Fruit fly (Drosophila melanogaster) whole organism, embryonic: ENCODE results near the gene cass.

Source experiments
- Adf1 ChIP-seq: fragments of 200-800 bp; sonication (Bioruptor generic); IDR thresholded peaks from 2 replicates; pipeline ENCODE4 v1.3.6; 2022; ENCODE audit warnings: missing biosample characterization, missing genetic modification characterization
- Bdp1 ChIP-seq: fragments of 200-800 bp; sonication (Bioruptor generic); optimal IDR thresholded peaks from 3 replicates; lab custom pipeline; 2016; ENCODE audit warnings: missing biosample characterization, missing genetic modification characterization
- CG10431 ChIP-seq: fragments of 200-800 bp; sonication (Bioruptor generic); optimal IDR thresholded peaks from 3 replicates; lab custom pipeline; 2018; ENCODE audit warnings: missing biosample characterization, mild to moderate bottlenecking, missing genetic modification characterization
- CG10543 ChIP-seq: fragments of 200-800 bp; sonication (Bioruptor generic); optimal IDR thresholded peaks from 3 replicates; lab custom pipeline; 2017; ENCODE audit warnings: missing biosample characterization, mild to moderate bottlenecking, missing genetic modification characterization, moderate library complexity
- CG12071 ChIP-seq: fragments of 200-800 bp; sonication (Bioruptor generic); optimal IDR thresholded peaks from 3 replicates; lab custom pipeline; 2018; ENCODE audit warnings: missing biosample characterization, mild to moderate bottlenecking, missing genetic modification characterization
- CG14441 ChIP-seq: fragments of 200-800 bp; sonication (Bioruptor generic); IDR thresholded peaks from 2 replicates; pipeline ENCODE4 v1.3.6; 2022; ENCODE audit warnings: missing biosample characterization, missing genetic modification characterization
- CG15073 ChIP-seq: fragments of 200-800 bp; sonication (Bioruptor generic); optimal IDR thresholded peaks from 2 replicates; lab custom pipeline; 2016; ENCODE audit warnings: missing biosample characterization, missing genetic modification characterization
- CG1603 ChIP-seq: fragments of 200-800 bp; sonication (Bioruptor generic); optimal IDR thresholded peaks from 2 replicates; lab custom pipeline; 2019; ENCODE audit warnings: missing biosample characterization, mild to moderate bottlenecking, missing genetic modification characterization, moderate library complexity
- CG17802 ChIP-seq: fragments of 200-800 bp; sonication (Bioruptor generic); optimal IDR thresholded peaks from 2 replicates; lab custom pipeline; 2018; ENCODE audit warnings: missing biosample characterization, mild to moderate bottlenecking, missing genetic modification characterization, moderate library complexity
- CG18262 ChIP-seq: fragments of 200-800 bp; optimal IDR thresholded peaks from 3 replicates; lab custom pipeline; 2019; ENCODE audit warnings: missing biosample characterization, mild to moderate bottlenecking, missing genetic modification characterization, moderate library complexity
- CG18764 ChIP-seq: fragments of 200-800 bp; sonication (Bioruptor generic); optimal IDR thresholded peaks from 3 replicates; lab custom pipeline; 2016; ENCODE audit warnings: missing biosample characterization, missing genetic modification characterization
- CG30431 ChIP-seq: fragments of 200-800 bp; sonication (Bioruptor generic); optimal IDR thresholded peaks from 2 replicates; lab custom pipeline; 2017; ENCODE audit warnings: missing biosample characterization, missing genetic modification characterization
- CG42726 ChIP-seq: fragments of 200-800 bp; sonication (Bioruptor generic); IDR thresholded peaks from 2 replicates; pipeline ENCODE4 v1.3.6; 2022; ENCODE audit warnings: missing biosample characterization, missing genetic modification characterization; ENCODE audit not compliant: partially characterized antibody
- CG4617 ChIP-seq: fragments of 200-800 bp; sonication (Bioruptor generic); optimal IDR thresholded peaks from 3 replicates; lab custom pipeline; 2016; ENCODE audit warnings: missing biosample characterization, missing genetic modification characterization, borderline replicate concordance
- CG4854 ChIP-seq: fragments of 200-800 bp; sonication (Bioruptor generic); optimal IDR thresholded peaks from 2 replicates; lab custom pipeline; 2016; ENCODE audit warnings: missing biosample characterization, missing genetic modification characterization, inconsistent platforms
- CG6654 ChIP-seq: fragments of 200-800 bp; sonication (Bioruptor generic); optimal IDR thresholded peaks from 2 replicates; lab custom pipeline; 2017; ENCODE audit warnings: missing biosample characterization, mild to moderate bottlenecking, missing genetic modification characterization
- CG7928 ChIP-seq: fragments of 200-800 bp; sonication (Bioruptor generic); optimal IDR thresholded peaks from 2 replicates; lab custom pipeline; 2017; ENCODE audit warnings: missing biosample characterization, mild to moderate bottlenecking, missing genetic modification characterization
- CG8281 ChIP-seq: fragments of 200-800 bp; sonication (Bioruptor generic); optimal IDR thresholded peaks from 2 replicates; lab custom pipeline; 2018; ENCODE audit warnings: missing biosample characterization, mild to moderate bottlenecking, missing genetic modification characterization, moderate library complexity
- CG8478 ChIP-seq: fragments of >200 bp; optimal IDR thresholded peaks from 2 replicates; lab custom pipeline; 2018
- CHES-1-like ChIP-seq: fragments of 200-800 bp; sonication (Bioruptor generic); optimal IDR thresholded peaks from 2 replicates; lab custom pipeline; 2016; ENCODE audit warnings: missing biosample characterization, missing genetic modification characterization
- E2f1 ChIP-seq: fragments of 200-800 bp; sonication (Bioruptor generic); IDR thresholded peaks from 2 replicates; pipeline ENCODE4 v1.3.6; 2022; ENCODE audit warnings: missing biosample characterization, missing genetic modification characterization
- HmgZ ChIP-seq: fragments of 200-800 bp; sonication (Bioruptor generic); optimal IDR thresholded peaks from 2 replicates; lab custom pipeline; 2018; ENCODE audit warnings: missing biosample characterization, mild to moderate bottlenecking, missing genetic modification characterization
- Hr3 ChIP-seq: fragments of 200-800 bp; sonication (Bioruptor generic); optimal IDR thresholded peaks from 3 replicates; lab custom pipeline; 2016; ENCODE audit warnings: missing biosample characterization, missing genetic modification characterization
- Nf-YB ChIP-seq: fragments of 200-800 bp; sonication (Bioruptor generic); optimal IDR thresholded peaks from 3 replicates; lab custom pipeline; 2019; ENCODE audit warnings: missing biosample characterization, mild to moderate bottlenecking, missing genetic modification characterization, moderate library complexity
- Ptx1 ChIP-seq: fragments of 200-800 bp; sonication (Bioruptor generic); IDR thresholded peaks from 2 replicates; pipeline ENCODE4 v1.3.6; 2022; ENCODE audit warnings: missing biosample characterization, missing genetic modification characterization
- Ravus ChIP-seq: fragments of 200-800 bp; sonication (Bioruptor generic); IDR thresholded peaks from 2 replicates; pipeline ENCODE4 v1.3.6; 2022; ENCODE audit warnings: missing biosample characterization, missing genetic modification characterization
- Rx ChIP-seq: fragments of 200-800 bp; sonication (Bioruptor generic); IDR thresholded peaks from 2 replicates; pipeline ENCODE4 v1.3.6; 2022; ENCODE audit warnings: missing biosample characterization, missing genetic modification characterization
- Scr ChIP-seq: fragments of 200-800 bp; sonication (Bioruptor generic); IDR thresholded peaks from 2 replicates; pipeline ENCODE4 v1.3.6; 2022; ENCODE audit warnings: missing biosample characterization, missing genetic modification characterization; ENCODE audit not compliant: partially characterized antibody
- Stat92E ChIP-seq, 3 experiments: fragments of >200 bp in 2 of 3; fragments of 200-800 bp in 1 of 3; sonication (Bioruptor generic) in 1 of 3; optimal IDR thresholded peaks; 2 replicates each; lab custom pipeline; 2017 to 2019; ENCODE audit warnings: missing biosample characterization in 3 of 3, missing genetic modification characterization in 3 of 3, mild to moderate bottlenecking in 1 of 3, moderate library complexity in 1 of 3
- al ChIP-seq: fragments of 200-800 bp; sonication (Bioruptor generic); IDR thresholded peaks from 2 replicates; pipeline ENCODE4 v1.3.6; 2022; ENCODE audit warnings: missing biosample characterization, missing genetic modification characterization
- ato ChIP-seq: fragments of 200-800 bp; sonication (Bioruptor generic); IDR thresholded peaks from 2 replicates; pipeline ENCODE4 v1.3.6; 2022; ENCODE audit warnings: missing biosample characterization, missing genetic modification characterization; ENCODE audit not compliant: partially characterized antibody
- caup ChIP-seq: fragments of 200-800 bp; sonication (Bioruptor generic); optimal IDR thresholded peaks from 3 replicates; lab custom pipeline; 2017; ENCODE audit warnings: missing biosample characterization, mild to moderate bottlenecking, missing genetic modification characterization, moderate library complexity; ENCODE audit not compliant: severe bottlenecking
- cg ChIP-seq: fragments of 200-800 bp; sonication (Bioruptor generic); optimal IDR thresholded peaks from 3 replicates; lab custom pipeline; 2019; ENCODE audit warnings: missing biosample characterization, mild to moderate bottlenecking, missing genetic modification characterization, moderate library complexity
- ci ChIP-seq: fragments of 200-800 bp; sonication (Bioruptor generic); IDR thresholded peaks from 3 replicates; pipeline ENCODE4 v1.3.6; 2022; ENCODE audit warnings: missing biosample characterization, missing genetic modification characterization
- danr ChIP-seq: fragments of 200-800 bp; sonication (Bioruptor generic); IDR thresholded peaks from 2 replicates; pipeline ENCODE4 v1.3.6; 2022; ENCODE audit warnings: missing biosample characterization, missing genetic modification characterization
- en ChIP-seq: fragments of 200-800 bp; sonication (Bioruptor generic); optimal IDR thresholded peaks from 2 replicates; lab custom pipeline; 2016; ENCODE audit warnings: missing biosample characterization, missing genetic modification characterization
- ftz-f1 ChIP-seq: fragments of 200-800 bp; sonication (Bioruptor generic); optimal IDR thresholded peaks from 2 replicates; lab custom pipeline; 2016; ENCODE audit warnings: missing biosample characterization, missing genetic modification characterization
- gcm ChIP-seq: fragments of 200-800 bp; sonication (Bioruptor generic); optimal IDR thresholded peaks from 2 replicates; lab custom pipeline; 2019; ENCODE audit warnings: missing biosample characterization, mild to moderate bottlenecking, missing genetic modification characterization, moderate library complexity
- her ChIP-seq: fragments of 200-800 bp; sonication (Bioruptor generic); optimal IDR thresholded peaks from 2 replicates; lab custom pipeline; 2016; ENCODE audit warnings: missing biosample characterization, missing genetic modification characterization
- jumu ChIP-seq: fragments of 200-800 bp; sonication (Bioruptor generic); optimal IDR thresholded peaks from 3 replicates; lab custom pipeline; 2016; ENCODE audit warnings: missing biosample characterization, missing genetic modification characterization
- kni ChIP-seq: fragments of 200-800 bp; sonication (Bioruptor generic); optimal IDR thresholded peaks from 3 replicates; lab custom pipeline; 2017; ENCODE audit warnings: mild to moderate bottlenecking, missing biosample characterization, missing genetic modification reagents, missing genetic modification characterization
- lab ChIP-seq: fragments of 200-800 bp; sonication (Bioruptor generic); optimal IDR thresholded peaks from 3 replicates; lab custom pipeline; 2017; ENCODE audit warnings: missing biosample characterization, missing genetic modification characterization, mild to moderate bottlenecking, moderate library complexity, missing genetic modification reagents
- lov ChIP-seq, 2 experiments: fragments of 200-800 bp in 1 of 2; fragments of >200 bp in 1 of 2; sonication (Bioruptor generic) in 1 of 2; IDR thresholded peaks in 1 of 2; optimal IDR thresholded peaks in 1 of 2; 2 replicates in 1 of 2; 3 replicates in 1 of 2; pipeline versions ENCODE4 v1.3.6 to Lab custom; 2017 to 2022; ENCODE audit warnings: missing biosample characterization in 1 of 2, missing genetic modification characterization in 1 of 2
- mld ChIP-seq: fragments of 200-800 bp; sonication (Bioruptor generic); IDR thresholded peaks from 3 replicates; pipeline ENCODE4 v1.3.6; 2022; ENCODE audit warnings: missing biosample characterization, missing genetic modification characterization; ENCODE audit not compliant: partially characterized antibody
- prd ChIP-seq, 3 experiments: fragments of >200 bp in 2 of 3; fragments of 200-800 bp in 1 of 3; sonication (Bioruptor generic) in 1 of 3; optimal IDR thresholded peaks in 2 of 3; IDR thresholded peaks in 1 of 3; 2 replicates in 2 of 3; 3 replicates in 1 of 3; pipeline versions ENCODE4 v1.3.6 to Lab custom; 2017 to 2022; ENCODE audit warnings: missing biosample characterization in 1 of 3, missing genetic modification characterization in 1 of 3
- sens ChIP-seq: fragments of 200-800 bp; sonication (Bioruptor generic); peaks from one replicate; lab custom pipeline; 2016; ENCODE audit warnings: missing biosample characterization, missing genetic modification characterization
- stc ChIP-seq: fragments of 200-800 bp; sonication (Bioruptor generic); IDR thresholded peaks from 2 replicates; pipeline ENCODE4 v1.3.6; 2022; ENCODE audit warnings: missing biosample characterization, missing genetic modification characterization
- tx ChIP-seq: fragments of 200-800 bp; sonication (Bioruptor generic); optimal IDR thresholded peaks from 2 replicates; lab custom pipeline; 2016; ENCODE audit warnings: missing biosample characterization, missing genetic modification characterization

The cass gene

dm6 chr2L:17498721-17499120 lies 21.0 kb upstream of the cass start, which contains the start of gene CG15142:
TSS of gene CG15142 (minus strand) at chr2L:17498821.
- TF ChIP-seq CG8281 (tag; lab: Kevin White, UChicago) (no peak), ftz-f1 (GFP tag; lab: Kevin White, UChicago) (no peak), CG30431 (GFP tag; lab: Kevin White, UChicago) (no peak), lov (optimal IDR thresholded peaks at IDR 0.05; lab: Kevin White, UChicago) (no peak), lov (GFP tag; IDR thresholded peaks at IDR 0.05; lab: Robert Waterston, UW) (no peak), Stat92E (GFP tag; optimal IDR thresholded peaks at IDR 0.05; lab: Kevin White, UChicago) (no peak), sens (GFP tag; lab: Kevin White, UChicago) (peak; percentile 2)

- TF ChIP-seq HmgZ (tag; lab: Kevin White, UChicago) (no peak), en (no peak), mld (no peak), CG15073 (GFP tag; lab: Kevin White, UChicago) (no peak), gcm (GFP tag; lab: Kevin White, UChicago) (no peak), caup (GFP tag; lab: Kevin White, UChicago) (no peak), al (no peak), Nf-YB (GFP tag; lab: Kevin White, UChicago) (no peak), tx (GFP tag; lab: Kevin White, UChicago) (no peak), Hr3 (GFP tag; lab: Kevin White, UChicago) (no peak), Ravus (GFP tag; lab: Robert Waterston, UW) (no peak), Stat92E (GFP tag; optimal IDR thresholded peaks at IDR 0.05; lab: Kevin White, UChicago) (no peak), CG17802 (no peak), CG18262 (tag; lab: Kevin White, UChicago) (peak; percentile 30), Rx (GFP tag; lab: Robert Waterston, UW) (no peak), CG42726 (no peak), Adf1 (GFP tag; lab: Robert Waterston, UW) (no peak), CG6654 (GFP tag; lab: Kevin White, UChicago) (no peak), CHES-1-like (GFP tag; lab: Kevin White, UChicago) (no peak), CG8478 (no peak), cg (GFP tag; lab: Kevin White, UChicago) (peak; percentile 43), her (no peak), ato (no peak), CG10543 (GFP tag; lab: Kevin White, UChicago) (no peak), CG10431 (peak; percentile 31), kni (GFP tag; lab: Kevin White, UChicago) (no peak), stc (GFP tag; lab: Robert Waterston, UW) (no peak), Ptx1 (GFP tag; lab: Robert Waterston, UW) (no peak), CG18764 (GFP tag; lab: Kevin White, UChicago) (no peak), danr (GFP tag; lab: Robert Waterston, UW) (no peak), CG12071 (no peak), E2f1 (GFP tag; lab: Robert Waterston, UW) (no peak), jumu (GFP tag; lab: Kevin White, UChicago) (no peak), lab (GFP tag; lab: Kevin White, UChicago) (no peak), Scr (GFP tag; lab: Robert Waterston, UW) (no peak), Bdp1 (GFP tag; lab: Kevin White, UChicago) (no peak), CG4854 (GFP tag; lab: Kevin White, UChicago) (no peak), ci (no peak), CG1603 (tag; lab: Kevin White, UChicago) (peak; percentile 5), CG7928 (GFP tag; lab: Kevin White, UChicago) (no peak), CG14441 (GFP tag; lab: Robert Waterston, UW) (no peak), prd (optimal IDR thresholded peaks at IDR 0.05; lab: Kevin White, UChicago) (no peak), prd (GFP tag; IDR thresholded peaks at IDR 0.05; lab: Robert Waterston, UW) (peak; percentile 4; the same call in 1 of the 3 replicates), CG4617 (GFP tag; lab: Kevin White, UChicago) (no peak)
These were observed 19.4 kb upstream of the cass start, which contains the start of gene qua for dm6 chr2L:17497108-17497507. TSS of gene qua (minus strand) at chr2L:17497208.
